Fruit fly (Drosophila melanogaster): ENCODE measurements around the gene CG14662.

DNA sequence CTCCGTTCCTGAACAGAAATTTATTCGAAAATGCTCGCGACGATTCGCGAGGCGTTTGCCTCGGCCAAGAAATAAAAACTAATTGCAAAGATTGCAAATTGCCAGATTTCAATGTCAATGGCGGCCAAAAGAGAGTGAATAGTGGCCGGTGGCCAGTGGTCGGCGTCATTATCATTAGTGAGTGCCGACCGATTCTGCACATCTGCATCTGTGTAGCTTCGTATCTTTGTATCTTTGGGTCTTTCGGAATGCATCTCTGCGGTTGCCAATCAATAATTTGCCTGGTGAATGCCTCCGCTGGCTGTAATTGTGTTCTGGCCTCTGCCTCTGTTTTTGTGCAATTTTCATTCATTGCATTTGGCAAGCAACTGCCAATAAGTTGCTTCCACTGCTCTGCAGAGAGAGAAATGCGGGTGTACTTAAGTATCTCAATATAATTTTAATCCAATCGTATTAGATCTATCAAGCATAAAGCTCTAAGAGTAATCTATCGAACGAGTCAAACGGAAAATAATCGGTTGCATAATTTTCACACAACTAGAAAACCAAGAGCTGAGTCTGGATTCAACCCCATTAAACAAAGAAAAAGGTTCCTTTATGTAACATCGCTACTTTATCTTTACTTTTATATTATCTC is 27.1 kb upstream of the CG14662 start, which contains the start of gene plh:
- TF ChIP-seq CG8478 (optimal IDR thresholded peaks at IDR 0.05): no peak
- no peak for TF ChIP-seq CTCF (optimal IDR thresholded peaks at IDR 0.05)

Data from S2 (cell line).